Worm (Caenorhabditis elegans): ENCODE data around the gene C31B8.9.

C31B8.9 gene

DNA sequence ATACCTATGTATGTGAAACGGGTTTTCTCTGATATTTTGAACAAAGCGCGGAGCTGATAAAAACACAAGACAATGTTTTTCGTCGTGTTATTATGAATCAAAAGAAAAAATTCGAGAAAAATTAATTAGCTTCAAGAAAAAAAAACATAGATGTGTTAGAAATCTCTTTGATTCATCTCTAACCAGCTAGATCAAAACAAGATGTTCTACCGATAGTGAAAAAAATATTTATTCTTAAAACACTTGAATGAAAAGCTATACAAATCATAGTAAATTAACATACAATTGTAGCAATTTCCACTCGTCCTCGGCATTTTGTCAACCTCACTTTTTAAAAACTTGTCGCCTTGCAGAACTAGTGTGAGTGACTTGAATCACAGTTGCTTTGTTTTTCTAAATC, 29.4 kb upstream of the C31B8.9 start:
- TF ChIP-seq lsy-2 (tag; optimal IDR thresholded peaks at IDR 0.05) (no peak), ceh-83 (GFP tag; optimal IDR thresholded peaks at IDR 0.05) (no peak), tbx-8 (GFP tag; optimal IDR thresholded peaks at IDR 0.05) (no peak), cnd-1 (tag; optimal IDR thresholded peaks at IDR 0.05) (no peak), bed-3 (GFP tag; optimal IDR thresholded peaks at IDR 0.05) (no peak), ztf-11 (tag; optimal IDR thresholded peaks at IDR 0.05) (no peak)

DNA sequence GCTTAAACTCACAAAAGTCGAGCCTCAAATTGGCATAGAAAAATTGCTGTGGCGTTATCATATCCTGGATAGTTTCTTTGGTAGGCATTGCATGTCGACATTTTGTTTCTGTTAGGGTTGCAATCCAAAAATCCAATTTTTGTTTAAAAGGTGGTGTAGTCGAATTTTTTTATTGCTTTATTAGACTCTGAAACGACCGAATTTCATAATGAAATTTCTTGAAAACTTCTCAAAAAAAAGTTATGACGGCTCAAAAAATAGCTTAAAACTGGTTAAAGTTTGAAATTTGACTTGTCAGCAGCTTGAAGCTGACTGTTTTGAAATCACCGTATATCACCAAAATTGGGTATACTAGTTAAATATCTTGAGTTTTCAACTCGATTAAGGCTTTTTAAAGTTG, 28.6 kb upstream of the C31B8.9 start, which contains the start of gene srw-143:
TSS of gene srw-143 (minus strand) at position 101 of the 400 bp plus-strand sequence.
- TF ChIP-seq ztf-11 (tag; optimal IDR thresholded peaks at IDR 0.05) (no peak), mls-2 (tag; optimal IDR thresholded peaks at IDR 0.05) (no peak), unc-120 (tag; optimal IDR thresholded peaks at IDR 0.05; ENCODE audit: poor library complexity, severe bottlenecking) (no peak), cnd-1 (tag; optimal IDR thresholded peaks at IDR 0.05) (no peak), bed-3 (GFP tag; optimal IDR thresholded peaks at IDR 0.05) (no peak), nhr-76 (tag; optimal IDR thresholded peaks at IDR 0.05) (no peak), nhr-12 (tag; optimal IDR thresholded peaks at IDR 0.05) (no peak), sem-2 (GFP tag; optimal IDR thresholded peaks at IDR 0.05) (no peak), ceh-83 (GFP tag; optimal IDR thresholded peaks at IDR 0.05) (no peak), tbx-8 (GFP tag; optimal IDR thresholded peaks at IDR 0.05) (no peak), sptf-1 (tag; optimal IDR thresholded peaks at IDR 0.05) (no peak), lin-32 (GFP tag; optimal IDR thresholded peaks at IDR 0.05) (no peak), drap-1 (GFP tag; optimal IDR thresholded peaks at IDR 0.05) (no peak)

DNA sequence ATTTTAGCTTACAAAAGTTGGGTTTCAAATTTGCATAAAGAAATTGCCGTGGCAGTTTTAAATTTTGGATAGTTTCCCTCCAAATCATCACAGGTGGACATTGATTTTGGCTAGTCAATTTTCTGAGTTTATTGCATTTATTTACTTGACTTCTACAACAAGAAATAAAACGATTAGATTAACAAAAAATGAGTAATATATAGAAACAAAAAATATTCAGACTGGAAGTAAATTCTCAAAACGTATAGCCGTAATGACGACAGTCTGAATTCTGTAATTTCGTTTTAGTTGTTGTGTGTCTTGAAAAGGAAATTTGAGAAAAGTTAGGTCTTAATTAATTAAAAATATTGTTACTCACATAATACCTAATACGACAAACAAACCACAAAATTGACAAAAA, 25.7 kb upstream of the C31B8.9 start, which contains the start of gene srw-141:
TSS of gene srw-141 (minus strand) at position 101 of the 400 bp plus-strand sequence.
- TF ChIP-seq lsy-2 (tag; optimal IDR thresholded peaks at IDR 0.05): no peak
- TF ChIP-seq drap-1 (GFP tag; optimal IDR thresholded peaks at IDR 0.05): no peak
- no peak for TF ChIP-seq sptf-1 (tag; optimal IDR thresholded peaks at IDR 0.05)
- no peak for TF ChIP-seq ceh-39 (tag; optimal IDR thresholded peaks at IDR 0.05)
- TF ChIP-seq sem-2 (GFP tag; optimal IDR thresholded peaks at IDR 0.05): no peak
- TF ChIP-seq bed-3 (GFP tag; optimal IDR thresholded peaks at IDR 0.05): no peak
- no peak for TF ChIP-seq ces-1 (GFP tag; optimal IDR thresholded peaks at IDR 0.05)
- no peak for TF ChIP-seq ceh-43 (GFP tag; optimal IDR thresholded peaks at IDR 0.05)
- no peak for TF ChIP-seq unc-39 (tag; optimal IDR thresholded peaks at IDR 0.05)
- no peak for TF ChIP-seq elt-3 (tag; optimal IDR thresholded peaks at IDR 0.05)
- no peak for TF ChIP-seq M03D4.4 (tag; optimal IDR thresholded peaks at IDR 0.05)
- TF ChIP-seq nhr-12 (tag; optimal IDR thresholded peaks at IDR 0.05): no peak
- TF ChIP-seq zip-8 (tag; optimal IDR thresholded peaks at IDR 0.05): no peak
- no peak for TF ChIP-seq ceh-83 (GFP tag; optimal IDR thresholded peaks at IDR 0.05)
- TF ChIP-seq cnd-1 (tag; optimal IDR thresholded peaks at IDR 0.05): no peak
- TF ChIP-seq mep-1 (tag; optimal IDR thresholded peaks at IDR 0.05): no peak
- TF ChIP-seq nhr-2 (tag; optimal IDR thresholded peaks at IDR 0.05): no peak
- no peak for TF ChIP-seq blmp-1 (tag; optimal IDR thresholded peaks at IDR 0.05)

DNA sequence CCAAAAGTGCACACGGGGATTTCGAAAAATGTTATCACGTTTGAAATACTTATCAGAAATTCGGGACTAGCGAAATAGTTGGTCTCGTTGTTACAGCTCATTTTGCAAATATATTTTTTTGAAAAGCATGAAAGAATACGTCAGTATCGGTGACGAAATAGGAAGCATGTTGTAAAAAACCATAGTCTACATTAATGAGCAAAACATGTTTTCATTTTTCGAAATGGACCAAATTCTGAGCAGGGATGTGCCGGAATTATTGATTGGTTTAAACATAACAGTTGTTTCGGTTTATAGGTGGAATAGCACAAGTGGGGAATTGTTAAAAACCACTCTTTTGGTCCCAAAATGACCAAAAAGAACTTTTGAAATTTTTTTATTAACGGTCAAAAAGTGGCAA, 21.3 kb upstream of the C31B8.9 start, which contains the start of gene srh-247:
TSS of gene srh-247 (minus strand) at position 101 of the 400 bp plus-strand sequence.
- TF ChIP-seq pha-4 (tag; optimal IDR thresholded peaks at IDR 0.05): no peak
- TF ChIP-seq elt-3 (tag; optimal IDR thresholded peaks at IDR 0.05): no peak
- no peak for TF ChIP-seq nhr-12 (tag; optimal IDR thresholded peaks at IDR 0.05)
- TF ChIP-seq mep-1 (tag; optimal IDR thresholded peaks at IDR 0.05): no peak
- no peak for TF ChIP-seq ceh-39 (tag; optimal IDR thresholded peaks at IDR 0.05)
- TF ChIP-seq ztf-11 (tag; optimal IDR thresholded peaks at IDR 0.05): no peak
- no peak for TF ChIP-seq unc-62 (GFP tag; optimal IDR thresholded peaks at IDR 0.05)
- no peak for TF ChIP-seq mab-5 (tag; optimal IDR thresholded peaks at IDR 0.05)
- no peak for TF ChIP-seq drap-1 (GFP tag; optimal IDR thresholded peaks at IDR 0.05)
- TF ChIP-seq nhr-237 (tag; optimal IDR thresholded peaks at IDR 0.05): no peak
- no peak for TF ChIP-seq M03D4.4 (tag; optimal IDR thresholded peaks at IDR 0.05)

DNA sequence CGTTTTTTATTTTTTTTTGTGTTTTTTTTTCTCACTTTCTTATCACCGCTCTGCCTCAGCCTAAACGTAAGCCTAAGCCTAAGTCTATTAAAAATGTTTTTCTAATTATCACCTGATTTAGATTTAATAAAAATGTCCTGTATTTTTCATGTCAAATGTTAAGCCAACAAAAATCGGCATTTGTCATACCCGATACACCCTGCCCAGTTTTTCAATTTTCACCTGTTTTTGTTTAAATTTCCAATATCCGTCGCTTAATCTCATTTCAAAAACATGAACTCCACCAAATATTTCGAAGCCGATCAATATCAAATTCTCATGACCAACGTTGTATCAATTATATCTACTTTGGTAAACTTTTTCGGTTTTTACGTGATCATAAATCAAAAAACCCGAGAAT, 18.5 kb upstream of the C31B8.9 start, which contains the start of gene C31B8.1:
TSS of gene C31B8.1 (plus strand) at position 301 of the 400 bp plus-strand sequence.
- no peak for TF ChIP-seq mab-5 (tag; optimal IDR thresholded peaks at IDR 0.05)

- TF ChIP-seq nhr-237 (tag; optimal IDR thresholded peaks at IDR 0.05) (no peak), flh-1 (GFP tag; optimal IDR thresholded peaks at IDR 0.05) (no peak), lin-13 (tag; optimal IDR thresholded peaks at IDR 0.05) (no peak), ces-1 (GFP tag; optimal IDR thresholded peaks at IDR 0.05) (no peak), zip-8 (tag; optimal IDR thresholded peaks at IDR 0.05) (no peak), ceh-83 (GFP tag; optimal IDR thresholded peaks at IDR 0.05) (no peak), tbx-8 (GFP tag; optimal IDR thresholded peaks at IDR 0.05) (no peak), cnd-1 (tag; optimal IDR thresholded peaks at IDR 0.05) (no peak), bed-3 (GFP tag; optimal IDR thresholded peaks at IDR 0.05) (no peak), blmp-1 (tag; optimal IDR thresholded peaks at IDR 0.05) (no peak), nhr-2 (tag; optimal IDR thresholded peaks at IDR 0.05) (no peak), pha-4 (tag; optimal IDR thresholded peaks at IDR 0.05) (no peak)
Observed at ce11 chrV:2929753-2930152, 17.0 kb upstream of the C31B8.9 start, which contains the start of gene C31B8.16. Gene C31B8.16 (plus strand): TSS chrV:2930053.

All from whole organism, mixed stage, embryonic.